Worm (Caenorhabditis elegans) whole organism, L4 larva: Measurements from ENCODE around the gene sdz-26.

Experiments used
- ceh-82 ChIP-seq: sonication (generic microtip); optimal IDR thresholded peaks from 2 replicates; lab custom pipeline; 2017; ENCODE audit warnings: missing biosample characterization, missing genetic modification characterization
- daf-19 ChIP-seq: fragments of 200-800 bp; sonication (Bioruptor generic); conservative IDR thresholded peaks from 2 replicates; pipeline ENCODE4 v1.3.6; 2022; ENCODE audit warnings: missing genetic modification characterization, missing compliant biosample characterization
- gei-8 ChIP-seq: fragments of 200-800 bp; sonication (Bioruptor generic); optimal IDR thresholded peaks from 2 replicates; lab custom pipeline; 2018; ENCODE audit warnings: mild to moderate bottlenecking, missing genetic modification characterization, missing compliant biosample characterization
- hif-1 ChIP-seq, 2 experiments: sonication (generic microtip); optimal IDR thresholded peaks; 2 replicates each; lab custom pipeline; 2016 to 2017; ENCODE audit warnings: missing compliant biosample characterization in 2 of 2, missing genetic modification characterization in 2 of 2, missing genetic modification reagents in 2 of 2, missing genotype in 2 of 2, mild to moderate bottlenecking in 1 of 2
- nhr-111 ChIP-seq: fragments of 200-800 bp; sonication (Bioruptor generic); optimal IDR thresholded peaks from 2 replicates; lab custom pipeline; 2018; ENCODE audit warnings: mild to moderate bottlenecking, missing genetic modification characterization, missing compliant biosample characterization
- nhr-237 ChIP-seq: sonication (generic microtip); optimal IDR thresholded peaks from 2 replicates; lab custom pipeline; 2017; ENCODE audit warnings: missing biosample characterization, missing genetic modification characterization
- pha-4 ChIP-seq, 2 experiments: fragments of 150-350 bp in 1 of 2; fragments of 200-800 bp in 1 of 2; sonication (Bioruptor generic) in 1 of 2; IDR thresholded peaks in 1 of 2; optimal IDR thresholded peaks in 1 of 2; 2 replicates each; pipeline versions ENCODE4 v1.3.6 to Lab custom; 2014 to 2022; ENCODE audit warnings: missing genetic modification characterization in 2 of 2, missing genetic modification reagents in 2 of 2, missing biosample characterization in 1 of 2, missing compliant biosample characterization in 1 of 2
- rbr-2 ChIP-seq: sonication (generic microtip); optimal IDR thresholded peaks from 2 replicates; lab custom pipeline; 2016; ENCODE audit warnings: missing genotype, missing genetic modification characterization, missing compliant biosample characterization
- unc-62 ChIP-seq, 3 experiments: fragments of 150-350 bp in 1 of 3; sonication (generic microtip); optimal IDR thresholded peaks in 2 of 3; peaks in 1 of 3; 1 replicate in 1 of 3; 2 replicates in 2 of 3; lab custom pipeline; 2014 to 2017; ENCODE audit warnings: missing biosample characterization in 3 of 3, missing genetic modification characterization in 3 of 3, missing genetic modification reagents in 3 of 3, missing genotype in 1 of 3

DNA sequence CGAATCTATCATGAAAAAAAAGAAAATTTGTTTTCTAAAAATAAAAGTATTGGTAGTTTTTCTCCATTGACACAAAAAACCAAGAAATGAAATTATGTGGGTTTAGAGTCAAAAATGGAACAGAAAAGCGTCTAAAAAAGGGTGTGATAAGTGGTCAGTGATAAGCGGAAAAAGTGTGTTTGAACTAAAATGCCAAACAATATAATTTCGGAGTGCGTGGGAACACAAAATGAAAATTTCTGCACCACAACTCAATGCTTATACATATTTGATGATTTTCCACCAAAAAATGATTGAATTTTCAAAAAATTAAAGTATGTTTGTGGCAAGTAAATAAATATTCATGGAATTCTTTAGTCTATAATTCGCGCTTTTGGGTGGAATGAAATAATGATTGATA lies 33.9 kb downstream of the sdz-26 start:
- TF ChIP-seq pha-4 (GFP tag; IDR thresholded peaks at IDR 0.05; lab: Robert Waterston, UW) (no peak), pha-4 (tag; optimal IDR thresholded peaks at IDR 0.05; lab: Kevin White, UChicago) (no peak), gei-8 (GFP tag; lab: Kevin White, UChicago) (no peak), daf-19 (GFP tag; lab: Robert Waterston, UW) (no peak), rbr-2 (tag; lab: Kevin White, UChicago) (no peak), unc-62 (GFP tag; optimal IDR thresholded peaks at IDR 0.05 in 1 of 2; lab: Kevin White, UChicago) (no peak), unc-62 (tag; optimal IDR thresholded peaks at IDR 0.05; lab: Kevin White, UChicago) (no peak), nhr-237 (tag; lab: Kevin White, UChicago) (no peak), nhr-111 (GFP tag; lab: Kevin White, UChicago) (no peak), hif-1 (tag; optimal IDR thresholded peaks at IDR 0.05; lab: Kevin White, UChicago) (no peak), ceh-82 (tag; lab: Kevin White, UChicago) (no peak)
